Worm (Caenorhabditis elegans): Measurements from ENCODE around the gene F09E5.3.

Gene F09E5.3

DNA sequence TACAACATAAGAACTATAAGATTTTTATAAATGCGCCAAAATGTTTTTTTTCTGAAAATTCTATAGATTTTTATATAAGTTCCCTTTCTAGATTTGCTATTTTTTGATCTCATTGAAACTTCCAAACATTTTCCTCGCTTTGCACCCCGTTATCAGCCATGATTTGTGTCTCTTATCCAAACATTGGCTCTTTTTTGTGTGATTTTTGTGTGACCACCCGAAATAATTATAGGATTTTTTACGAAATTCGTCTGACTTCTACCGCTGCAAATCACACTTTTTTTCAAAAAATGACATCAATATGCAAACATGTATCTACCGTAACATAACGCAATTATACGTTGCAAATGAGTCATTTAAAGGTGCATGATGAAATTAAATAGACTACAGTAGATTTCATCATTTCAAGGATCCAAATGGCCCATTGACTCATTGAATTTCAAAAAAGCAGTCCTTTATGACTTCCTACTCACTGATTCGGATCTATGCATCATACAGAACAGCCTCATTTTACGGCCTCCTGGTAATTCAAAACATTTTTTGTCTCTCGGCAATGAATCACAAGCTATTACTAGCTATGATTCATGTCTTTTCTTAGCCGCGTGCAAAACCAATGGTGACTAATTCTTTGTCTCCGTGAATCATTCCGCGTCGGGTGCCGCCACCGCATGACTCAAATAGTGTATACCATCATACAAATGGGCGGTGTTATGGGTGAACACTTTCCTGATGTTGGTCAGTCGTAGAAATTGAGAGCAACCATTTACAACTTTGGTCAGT lies 41.3 kb upstream of the F09E5.3 start:
- TF ChIP-seq grh-1 (GFP tag; IDR thresholded peaks at IDR 0.05), result no peak
- no peak for TF ChIP-seq unc-30 (tag; optimal IDR thresholded peaks at IDR 0.05)
- TF ChIP-seq nhr-90 (tag; optimal IDR thresholded peaks at IDR 0.05; ENCODE audit: poor library complexity), result no peak
- TF ChIP-seq elt-2 (tag; optimal IDR thresholded peaks at IDR 0.05), result peak; percentile 74
- no peak for TF ChIP-seq pax-3 (tag; optimal IDR thresholded peaks at IDR 0.05)
- no peak for TF ChIP-seq ztf-11 (tag; optimal IDR thresholded peaks at IDR 0.05)
- no peak for TF ChIP-seq tlp-1 (tag; optimal IDR thresholded peaks at IDR 0.05)
- no peak for TF ChIP-seq nhr-77 (tag; optimal IDR thresholded peaks at IDR 0.05)
- no peak for TF ChIP-seq elt-3 (tag; optimal IDR thresholded peaks at IDR 0.05)
- TF ChIP-seq nhr-237 (tag; optimal IDR thresholded peaks at IDR 0.05), result no peak
- no peak for TF ChIP-seq nhr-76 (tag; optimal IDR thresholded peaks at IDR 0.05)
- no peak for TF ChIP-seq isw-1 (GFP tag; IDR thresholded peaks at IDR 0.05)
- peak; percentile 12 for TF ChIP-seq jun-1 (tag; optimal IDR thresholded peaks at IDR 0.05)
- no peak for TF ChIP-seq rnt-1 (tag; optimal IDR thresholded peaks at IDR 0.05)
- TF ChIP-seq zag-1 (tag; optimal IDR thresholded peaks at IDR 0.05), result no peak

DNA sequence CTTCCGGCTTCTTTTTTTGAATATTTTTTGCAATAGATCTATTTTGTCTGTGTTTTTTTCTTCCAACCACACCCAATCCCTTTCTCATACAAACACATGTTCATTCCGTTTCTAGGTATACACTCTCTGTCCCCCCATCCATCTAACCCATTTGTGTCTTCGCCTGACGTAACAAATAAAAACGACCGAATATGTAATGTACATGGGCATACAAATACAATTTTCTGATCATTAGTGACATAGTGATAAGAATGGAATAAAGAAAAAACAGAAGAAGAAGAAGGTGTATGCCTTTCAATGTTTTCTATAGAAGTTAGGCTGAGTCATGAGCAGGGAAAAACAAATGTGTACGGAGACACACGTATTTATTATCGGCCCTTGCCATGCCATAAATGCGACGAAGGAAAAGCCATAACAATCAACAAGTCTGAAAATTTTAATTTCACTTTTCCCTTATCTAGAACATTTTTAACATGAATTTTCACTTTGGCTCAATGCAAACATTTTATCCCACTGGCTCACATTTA lies 40.0 kb upstream of the F09E5.3 start:
- peak; percentile 27 for TF ChIP-seq lin-14 (GFP tag; optimal IDR thresholded peaks at IDR 0.05)
- TF ChIP-seq dpl-1 (GFP tag; optimal IDR thresholded peaks at IDR 0.05), result no peak
- peak in 1 of 2 experiments; percentile 10 for TF ChIP-seq lsy-2 (tag; optimal IDR thresholded peaks at IDR 0.05)
- peak; percentile 6 for TF ChIP-seq vab-15 (tag; optimal IDR thresholded peaks at IDR 0.05)
- peak; percentile 3 for TF ChIP-seq elt-2 (tag; optimal IDR thresholded peaks at IDR 0.05)
- peak; percentile 5 for TF ChIP-seq blmp-1 (tag; optimal IDR thresholded peaks at IDR 0.05)

DNA sequence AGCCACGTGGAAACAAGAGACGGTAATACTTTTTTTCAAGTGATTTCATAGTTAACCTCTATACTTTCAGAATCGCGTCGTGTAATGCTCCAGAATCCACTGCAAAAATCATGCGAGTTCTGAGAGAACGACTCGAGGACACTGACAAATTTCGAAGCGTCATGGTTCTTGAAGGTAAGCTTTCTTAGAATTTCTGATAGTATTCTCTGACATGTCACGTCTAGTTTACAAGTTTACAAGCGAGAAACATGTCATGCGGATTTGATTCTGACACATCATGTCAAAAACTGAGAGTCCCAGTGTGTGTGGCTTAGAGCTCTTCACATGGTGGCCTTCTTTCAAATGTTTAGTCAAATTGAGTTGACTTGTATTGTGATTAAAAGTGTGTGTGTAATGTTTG lies 39.2 kb upstream of the F09E5.3 start:
- TF ChIP-seq aly-2 (tag; optimal IDR thresholded peaks at IDR 0.05) (no peak), nhr-47 (tag; optimal IDR thresholded peaks at IDR 0.05) (peak; percentile 58), ztf-4 (tag; optimal IDR thresholded peaks at IDR 0.05) (peak; percentile 48), dsc-1 (tag; optimal IDR thresholded peaks at IDR 0.05) (peak; percentile 67), fkh-8 (tag; optimal IDR thresholded peaks at IDR 0.05) (peak; percentile 92), lir-3 (tag; optimal IDR thresholded peaks at IDR 0.05; ENCODE audit: poor library complexity) (no peak), lsy-2 (tag; optimal IDR thresholded peaks at IDR 0.05) (peak in 1 of 2 experiments; percentile 13), blmp-1 (tag; optimal IDR thresholded peaks at IDR 0.05) (no peak), nhr-71 (tag; optimal IDR thresholded peaks at IDR 0.05) (peak; percentile 68), egl-13 (tag; optimal IDR thresholded peaks at IDR 0.05) (peak; percentile 55), hlh-17 (GFP tag; optimal IDR thresholded peaks at IDR 0.05; ENCODE audit: borderline replicate concordance) (no peak), sox-4 (tag; optimal IDR thresholded peaks at IDR 0.05) (peak; percentile 66), nhr-11 (tag; optimal IDR thresholded peaks at IDR 0.05) (peak; percentile 11), lin-14 (GFP tag; optimal IDR thresholded peaks at IDR 0.05) (peak; percentile 38)

DNA sequence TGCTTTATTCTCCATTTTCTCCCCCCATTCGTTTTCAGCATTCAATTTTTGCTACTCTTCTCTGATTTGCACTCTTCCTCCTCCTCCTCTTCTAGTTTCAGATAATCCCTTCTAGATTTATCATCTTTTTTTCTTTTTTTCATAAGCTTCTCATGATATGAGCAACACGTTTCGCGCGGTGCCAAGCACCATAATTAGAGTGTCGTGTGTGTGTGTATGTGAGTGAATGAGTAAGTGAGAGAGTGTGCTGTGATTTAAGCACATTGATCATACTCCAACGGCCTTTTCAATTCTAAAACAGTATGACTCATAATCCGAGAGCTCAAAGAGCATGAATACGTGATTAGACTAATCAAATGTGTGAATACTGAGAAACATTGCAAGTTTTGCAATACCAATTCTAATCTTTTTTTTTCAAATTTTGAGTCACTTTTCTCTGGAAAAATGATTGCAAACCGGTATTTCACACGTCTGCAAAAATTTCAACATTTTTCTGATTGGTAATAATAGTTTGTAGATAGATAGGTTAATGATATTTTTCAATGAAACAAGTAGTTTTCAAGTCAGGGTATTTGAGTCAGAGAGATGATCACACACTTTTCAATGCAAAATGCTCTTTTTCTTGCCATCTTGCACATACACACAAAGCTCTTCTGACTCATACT lies 38.3 kb upstream of the F09E5.3 start:
- TF ChIP-seq nhr-85 (tag) (peak; percentile 42), vab-15 (tag; optimal IDR thresholded peaks at IDR 0.05) (no peak), zip-4 (GFP tag; optimal IDR thresholded peaks at IDR 0.05) (peak; percentile 17), aly-2 (tag; optimal IDR thresholded peaks at IDR 0.05) (peak; percentile 34), snpc-4 (tag; optimal IDR thresholded peaks at IDR 0.05) (no peak), mef-2 (tag; optimal IDR thresholded peaks at IDR 0.05) (peak; percentile 14), Y116A8C.19 (tag; optimal IDR thresholded peaks at IDR 0.05; ENCODE audit: borderline replicate concordance) (no peak), sox-4 (tag; optimal IDR thresholded peaks at IDR 0.05) (peak; percentile 14), nhr-77 (tag; optimal IDR thresholded peaks at IDR 0.05) (no peak), efl-1 (optimal IDR thresholded peaks at IDR 0.05) (no peak), efl-1 (GFP tag; optimal IDR thresholded peaks at IDR 0.05 in 1 of 2) (peak in 1 of 2 experiments; percentile 38), fkh-8 (tag; optimal IDR thresholded peaks at IDR 0.05) (peak; percentile 85), C16A3.4 (tag; optimal IDR thresholded peaks at IDR 0.05) (no peak), hlh-17 (GFP tag; optimal IDR thresholded peaks at IDR 0.05; ENCODE audit: borderline replicate concordance) (no peak), jun-1 (tag; optimal IDR thresholded peaks at IDR 0.05) (peak; percentile 58), nhr-28 (tag; optimal IDR thresholded peaks at IDR 0.05) (no peak), fos-1 (tag; optimal IDR thresholded peaks at IDR 0.05) (peak; percentile 58), ceh-88 (GFP tag; IDR thresholded peaks at IDR 0.05) (0 out of 2 replicates have a peak, but pooled peaks have one; percentile 13), nhr-47 (tag; optimal IDR thresholded peaks at IDR 0.05) (peak; percentile 53), pax-3 (tag; optimal IDR thresholded peaks at IDR 0.05) (peak; percentile 65), lin-13 (GFP tag; optimal IDR thresholded peaks at IDR 0.05) (no peak), unc-30 (tag; optimal IDR thresholded peaks at IDR 0.05) (no peak)
